Worm (Caenorhabditis elegans) whole organism, dauer: ENCODE measurements around the gene lbp-9.

ENCODE experiments used
- unc-62 ChIP-seq: sonication (generic microtip); optimal IDR thresholded peaks from 2 replicates; lab custom pipeline; 2017; ENCODE audit warnings: missing biosample characterization, missing genetic modification reagents, missing genetic modification characterization

lbp-9 gene

DNA sequence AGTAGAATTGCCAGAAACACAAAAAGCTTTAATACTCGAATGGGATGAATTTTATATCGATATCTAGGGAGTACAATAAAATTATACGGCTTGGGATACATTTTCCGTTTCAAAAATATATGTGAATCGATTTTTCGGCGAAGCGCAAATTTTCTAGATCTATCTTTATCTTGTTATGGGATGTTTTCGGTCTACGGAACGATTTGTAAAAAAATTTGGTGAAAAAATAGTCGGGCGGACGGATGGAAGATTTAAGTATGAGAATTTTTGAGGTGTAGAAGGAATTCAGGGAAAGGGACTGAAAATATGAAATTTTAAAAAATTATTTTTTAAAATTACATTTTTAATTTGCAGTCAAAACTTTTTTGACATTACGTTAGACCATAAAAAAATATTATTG lies 37.7 kb downstream of the lbp-9 start, which contains the start of gene F22F7.4:
TSS of gene F22F7.4 (minus strand) at position 101 of the 400 bp plus-strand sequence.
- no peak for TF ChIP-seq unc-62 (GFP tag; lab: Kevin White, UChicago)

DNA sequence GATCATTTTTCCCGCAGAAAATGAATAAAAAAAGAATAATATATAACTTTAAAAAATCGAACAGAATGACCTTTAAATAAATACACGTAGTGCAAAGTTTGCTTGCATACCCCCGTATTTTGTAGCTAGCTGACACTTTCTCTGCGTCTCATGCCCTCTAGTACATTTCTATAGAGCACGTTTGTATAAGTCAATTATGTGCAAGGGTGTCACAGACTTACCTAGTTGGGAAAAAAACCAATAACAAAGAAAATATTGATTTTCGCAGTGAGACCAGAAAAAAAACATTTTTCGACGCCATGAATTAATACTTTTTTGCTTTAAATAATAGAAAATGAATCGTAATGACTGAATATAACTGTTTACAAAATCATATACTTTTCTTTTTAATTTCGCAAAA lies 41.0 kb downstream of the lbp-9 start, which contains the start of gene ckb-4:
TSS of gene ckb-4 (minus strand) at position 140 of the 400 bp plus-strand sequence.
- no peak for TF ChIP-seq unc-62 (GFP tag; lab: Kevin White, UChicago)

DNA sequence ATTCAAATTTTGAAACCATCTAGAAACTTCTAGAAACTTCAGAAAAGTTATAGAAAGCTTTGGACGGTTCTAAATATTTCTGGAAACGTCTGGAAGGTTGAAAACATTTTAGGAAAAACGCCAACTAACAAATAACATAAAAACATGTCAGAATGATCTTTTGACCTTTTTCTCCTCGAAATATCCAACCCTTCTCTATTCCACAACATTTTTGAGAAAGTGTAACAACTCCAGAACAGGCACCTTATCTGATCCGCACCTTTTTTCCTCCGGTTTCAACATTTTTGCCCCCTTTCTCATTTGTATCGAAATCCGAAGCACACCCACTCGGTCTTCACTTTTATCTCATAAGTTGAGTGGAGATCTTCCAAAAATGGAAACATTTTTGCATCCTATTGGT lies 42.1 kb downstream of the lbp-9 start, which contains the start of gene F22F7.3:
TSS of gene F22F7.3 (plus strand) at position 301 of the 400 bp plus-strand sequence.
- no peak for TF ChIP-seq unc-62 (GFP tag; lab: Kevin White, UChicago)

DNA sequence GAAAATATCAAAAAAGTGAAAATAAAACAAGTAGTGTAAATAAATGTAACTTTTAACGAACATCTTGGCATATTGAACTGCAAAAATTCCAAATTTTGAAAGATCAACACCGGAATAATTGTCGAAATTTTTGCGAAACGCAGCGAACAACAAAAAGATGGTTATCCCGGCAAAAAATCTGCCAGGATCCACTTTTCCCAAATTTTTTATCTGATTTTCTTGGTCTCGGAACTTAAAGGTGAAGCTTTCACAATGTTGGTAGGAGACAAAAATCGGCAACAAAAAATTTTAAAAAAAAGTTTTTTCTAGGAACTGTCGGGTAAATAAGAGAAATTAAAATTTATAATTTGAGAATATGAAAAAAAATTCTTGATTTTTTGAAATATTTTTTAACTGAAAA lies 50.3 kb downstream of the lbp-9 start, which contains the start of gene bgnt-1.2:
TSS of gene bgnt-1.2 (minus strand) at position 101 of the 400 bp plus-strand sequence.
- TF ChIP-seq unc-62 (GFP tag; lab: Kevin White, UChicago): no peak
